Worm (Caenorhabditis elegans): ENCODE measurements around the gene nhr-103.

Gene nhr-103

DNA sequence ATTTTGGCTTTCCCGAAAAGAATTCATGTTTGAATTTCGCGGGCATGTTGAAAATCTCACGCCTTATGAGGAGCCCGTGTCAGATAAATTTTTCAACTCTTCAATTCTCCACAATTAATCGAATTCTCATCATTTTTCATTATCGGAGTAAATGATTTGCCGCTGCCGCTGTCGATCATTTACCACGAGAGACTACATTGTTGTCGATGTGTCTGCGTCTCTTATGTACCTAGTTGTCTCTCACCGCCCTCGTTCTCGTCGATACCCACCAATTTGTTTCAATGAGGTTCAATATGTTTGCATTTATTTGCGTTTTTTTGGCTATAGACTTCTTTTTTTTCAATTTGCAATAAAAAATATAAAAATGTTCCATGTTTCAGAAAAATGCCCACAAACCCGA lies 33.1 kb upstream of the nhr-103 start, which contains the start of gene nhr-13 (continued):
- TF ChIP-seq lin-39 (tag; optimal IDR thresholded peaks at IDR 0.05) (no peak), C16A3.4 (tag; optimal IDR thresholded peaks at IDR 0.05) (no peak), ama-1 (optimal IDR thresholded peaks at IDR 0.05) (no peak), nhr-20 (tag; optimal IDR thresholded peaks at IDR 0.05) (peak; percentile 85), rnt-1 (tag; optimal IDR thresholded peaks at IDR 0.05) (peak; percentile 18), pqm-1 (tag; optimal IDR thresholded peaks at IDR 0.05) (no peak), unc-130 (tag; optimal IDR thresholded peaks at IDR 0.05) (no peak), egl-13 (tag; optimal IDR thresholded peaks at IDR 0.05) (no peak), ztf-4 (tag; optimal IDR thresholded peaks at IDR 0.05) (no peak), dsc-1 (tag; optimal IDR thresholded peaks at IDR 0.05) (peak; percentile 64), elt-2 (tag; optimal IDR thresholded peaks at IDR 0.05) (peak; percentile 50), sox-4 (tag; optimal IDR thresholded peaks at IDR 0.05) (no peak), nhr-28 (tag; optimal IDR thresholded peaks at IDR 0.05) (no peak), nhr-84 (tag; optimal IDR thresholded peaks at IDR 0.05) (no peak), unc-98 (GFP tag; IDR thresholded peaks at IDR 0.05) (no peak), mdl-1 (tag; optimal IDR thresholded peaks at IDR 0.05) (peak in 1 of 2 experiments; percentile 43), snpc-4 (tag; optimal IDR thresholded peaks at IDR 0.05) (no peak), nhr-71 (tag; optimal IDR thresholded peaks at IDR 0.05) (no peak), lin-35 (GFP tag; optimal IDR thresholded peaks at IDR 0.05) (peak in 1 of 2 experiments; percentile 36), hlh-4 (tag; optimal IDR thresholded peaks at IDR 0.05) (no peak), nhr-11 (tag; optimal IDR thresholded peaks at IDR 0.05) (no peak), nhr-19 (GFP tag; conservative IDR thresholded peaks at IDR 0.05) (no peak), aly-2 (tag; optimal IDR thresholded peaks at IDR 0.05) (no peak), fos-1 (tag; optimal IDR thresholded peaks at IDR 0.05) (no peak), tbx-2 (tag; optimal IDR thresholded peaks at IDR 0.05) (no peak), efl-1 (optimal IDR thresholded peaks at IDR 0.05) (peak in 1 of 2 experiments; percentile 17), efl-1 (GFP tag; optimal IDR thresholded peaks at IDR 0.05 in 1 of 2) (peak in 1 of 2 experiments; percentile 50), tlp-1 (tag; optimal IDR thresholded peaks at IDR 0.05) (no peak), C04F5.9 (tag; optimal IDR thresholded peaks at IDR 0.05) (no peak), irx-1 (tag; optimal IDR thresholded peaks at IDR 0.05) (no peak), vab-15 (tag; optimal IDR thresholded peaks at IDR 0.05) (no peak)

DNA sequence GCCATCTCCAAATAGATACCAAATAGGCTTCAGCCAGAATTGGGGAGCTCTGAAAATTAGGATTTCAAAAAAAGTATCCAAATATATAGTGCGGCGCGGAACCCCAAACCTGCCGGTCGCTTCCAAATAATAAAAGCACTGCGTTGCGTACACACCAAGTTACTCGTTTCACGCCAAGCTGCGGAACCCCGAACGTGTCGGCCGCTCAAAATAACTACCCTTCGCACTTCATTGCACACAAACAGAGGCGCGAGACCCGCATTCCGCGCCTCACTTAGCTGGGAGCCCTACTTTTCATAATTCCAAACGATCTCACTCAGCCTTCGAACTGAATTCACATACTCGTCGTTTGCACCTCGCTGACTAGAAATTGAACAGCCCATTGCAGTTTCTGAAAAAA lies 25.6 kb upstream of the nhr-103 start:
- TF ChIP-seq snpc-4 (tag; optimal IDR thresholded peaks at IDR 0.05) (peak; percentile 26), tbx-2 (tag; optimal IDR thresholded peaks at IDR 0.05) (no peak)

DNA sequence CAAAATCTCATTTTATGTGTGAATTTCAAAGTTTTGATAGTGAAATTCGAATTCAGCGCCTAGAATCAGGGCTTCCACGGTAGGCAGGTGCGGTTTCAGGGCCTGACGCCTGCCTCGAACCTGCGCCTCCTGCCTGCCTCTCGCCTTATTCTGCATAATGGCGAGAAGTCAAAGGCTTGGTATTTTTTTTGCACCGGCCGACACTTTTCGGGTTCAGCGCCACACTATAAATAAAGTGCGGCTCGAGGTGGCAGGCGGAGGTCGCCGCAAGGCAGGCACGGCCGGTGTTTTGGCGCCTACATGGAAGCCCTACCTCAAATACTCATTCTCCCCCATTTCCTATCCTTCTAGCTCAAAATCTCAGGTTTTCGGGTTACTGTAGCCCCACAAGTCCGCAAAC lies 24.8 kb upstream of the nhr-103 start:
- TF ChIP-seq rnt-1 (tag; optimal IDR thresholded peaks at IDR 0.05) (no peak), unc-130 (tag; optimal IDR thresholded peaks at IDR 0.05) (no peak), lin-35 (GFP tag; optimal IDR thresholded peaks at IDR 0.05) (no peak), lin-39 (tag; optimal IDR thresholded peaks at IDR 0.05) (no peak), dsc-1 (tag; optimal IDR thresholded peaks at IDR 0.05) (no peak), nhr-85 (tag) (no peak), F16B12.6 (tag; optimal IDR thresholded peaks at IDR 0.05) (no peak), unc-86 (tag; optimal IDR thresholded peaks at IDR 0.05) (no peak), egl-13 (tag; optimal IDR thresholded peaks at IDR 0.05) (no peak), nhr-237 (tag; optimal IDR thresholded peaks at IDR 0.05) (no peak)

DNA sequence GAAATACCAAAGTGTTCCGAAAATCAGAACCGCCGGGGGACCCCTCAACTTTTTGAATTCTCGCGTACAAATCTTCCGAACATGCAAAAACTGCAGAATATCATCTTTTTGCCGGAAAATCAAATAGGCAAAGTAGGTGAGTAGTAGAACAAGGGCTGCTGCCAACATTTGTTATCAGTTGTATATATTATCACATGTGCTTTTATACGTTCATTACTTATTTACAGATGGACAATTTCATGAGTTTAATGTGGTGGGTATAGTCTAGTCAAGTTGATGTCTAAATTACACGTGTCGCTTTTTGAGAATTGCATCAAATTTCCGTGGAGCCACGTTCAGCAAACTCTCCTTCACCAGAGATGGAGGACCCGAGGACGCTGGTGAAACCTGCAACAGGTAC lies 24.0 kb upstream of the nhr-103 start, which contains the start of gene cyp-32B1:
Gene cyp-32B1, minus strand, starts transcription at position 176 of the 400 bp plus-strand sequence.
- TF ChIP-seq sox-4 (tag; optimal IDR thresholded peaks at IDR 0.05) (no peak), lin-35 (GFP tag; optimal IDR thresholded peaks at IDR 0.05) (peak in 1 of 2 experiments; percentile 5), elt-2 (tag; optimal IDR thresholded peaks at IDR 0.05) (peak; percentile 34), nhr-84 (tag; optimal IDR thresholded peaks at IDR 0.05) (no peak), snpc-4 (tag; optimal IDR thresholded peaks at IDR 0.05) (no peak), egl-13 (tag; optimal IDR thresholded peaks at IDR 0.05) (no peak), nhr-71 (tag; optimal IDR thresholded peaks at IDR 0.05) (no peak), sup-37 (GFP tag; optimal IDR thresholded peaks at IDR 0.05) (no peak)

DNA sequence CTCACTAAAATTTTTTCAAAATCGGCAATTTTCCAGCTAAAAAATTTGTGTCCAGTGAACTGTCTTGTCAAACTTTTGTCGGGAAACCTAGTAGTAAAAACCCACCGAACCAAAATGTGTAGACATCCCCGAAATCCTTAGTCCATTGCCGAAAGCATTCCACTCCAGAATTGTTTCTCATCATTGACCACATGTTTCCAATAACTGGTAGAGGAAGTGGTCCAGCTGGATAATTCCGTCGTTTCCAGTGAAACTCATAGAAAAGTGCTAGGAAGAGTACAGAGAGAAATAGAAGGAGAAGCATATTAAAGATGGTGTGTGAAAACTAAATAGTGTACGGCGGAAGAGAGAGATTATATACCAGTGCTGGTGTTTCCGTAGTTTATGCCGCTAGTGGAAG lies 21.1 kb upstream of the nhr-103 start, which contains the start of gene cyp-33C12:
Gene cyp-33C12, minus strand, starts transcription at position 321 of the 400 bp plus-strand sequence.
- TF ChIP-seq xbp-1 (tag; optimal IDR thresholded peaks at IDR 0.05) (no peak), elt-2 (tag; optimal IDR thresholded peaks at IDR 0.05) (no peak), fkh-10 (GFP tag; optimal IDR thresholded peaks at IDR 0.05) (no peak), Y116A8C.19 (tag; optimal IDR thresholded peaks at IDR 0.05; ENCODE audit: borderline replicate concordance) (no peak), fkh-4 (tag; optimal IDR thresholded peaks at IDR 0.05; ENCODE audit: borderline replicate concordance) (peak; percentile 71), ceh-90 (tag; optimal IDR thresholded peaks at IDR 0.05) (no peak), irx-1 (tag; optimal IDR thresholded peaks at IDR 0.05) (no peak), snpc-4 (tag; optimal IDR thresholded peaks at IDR 0.05) (no peak), ceh-82 (tag; optimal IDR thresholded peaks at IDR 0.05) (no peak), dsc-1 (tag; optimal IDR thresholded peaks at IDR 0.05) (peak; percentile 91)
